Fruit fly (Drosophila melanogaster) Kc167 (cell line): ENCODE data around the gene PGAP1.

Source experiments
- Myc ChIP-seq: fragments of >200 bp; optimal IDR thresholded peaks from 2 replicates; lab custom pipeline; 2017; ENCODE audit warnings: missing external identifiers
- Sin3A ChIP-seq: fragments of >200 bp; optimal IDR thresholded peaks from 2 replicates; lab custom pipeline; 2018; ENCODE audit warnings: missing external identifiers
- h ChIP-seq: fragments of >200 bp; optimal IDR thresholded peaks from 3 replicates; lab custom pipeline; 2018; ENCODE audit warnings: missing external identifiers
- insv ChIP-seq: fragments of >200 bp; optimal IDR thresholded peaks from 3 replicates; lab custom pipeline; 2018; ENCODE audit warnings: missing external identifiers
- psq ChIP-seq: fragments of >200 bp; optimal IDR thresholded peaks from 2 replicates; lab custom pipeline; 2017; ENCODE audit warnings: missing external identifiers
- ttk ChIP-seq: sonication (Bioruptor generic); optimal IDR thresholded peaks from 2 replicates; lab custom pipeline; 2017; ENCODE audit warnings: missing external identifiers

The PGAP1 gene

dm6 chrX:5662761-5663160 lies 26.5 kb downstream of the PGAP1 start, which contains the start of gene OtopLc:
Gene OtopLc (minus strand): TSS chrX:5662861.
- TF ChIP-seq insv, result no peak
- TF ChIP-seq psq (lab: Kevin White, UChicago), result no peak
- no peak for TF ChIP-seq Sin3A (lab: Kevin White, UChicago)
- no peak for TF ChIP-seq ttk (lab: Kevin White, UChicago)
- TF ChIP-seq Myc, result no peak
- no peak for TF ChIP-seq h (lab: Kevin White, UChicago)

- TF ChIP-seq h (lab: Kevin White, UChicago), result no peak
- no peak for TF ChIP-seq psq (lab: Kevin White, UChicago)
- TF ChIP-seq Sin3A (lab: Kevin White, UChicago), result no peak
- TF ChIP-seq ttk (lab: Kevin White, UChicago), result no peak
- no peak for TF ChIP-seq insv
- TF ChIP-seq Myc, result no peak
Observed at dm6 chrX:5661971-5662370, 27.3 kb downstream of the PGAP1 start.

dm6 chrX:5649998-5650397 lies 39.3 kb downstream of the PGAP1 start:
- no peak for TF ChIP-seq Myc
- TF ChIP-seq insv, result no peak
- no peak for TF ChIP-seq h (lab: Kevin White, UChicago)
- TF ChIP-seq ttk (lab: Kevin White, UChicago), result no peak
- TF ChIP-seq Sin3A (lab: Kevin White, UChicago), result no peak
- no peak for TF ChIP-seq psq (lab: Kevin White, UChicago)

DNA sequence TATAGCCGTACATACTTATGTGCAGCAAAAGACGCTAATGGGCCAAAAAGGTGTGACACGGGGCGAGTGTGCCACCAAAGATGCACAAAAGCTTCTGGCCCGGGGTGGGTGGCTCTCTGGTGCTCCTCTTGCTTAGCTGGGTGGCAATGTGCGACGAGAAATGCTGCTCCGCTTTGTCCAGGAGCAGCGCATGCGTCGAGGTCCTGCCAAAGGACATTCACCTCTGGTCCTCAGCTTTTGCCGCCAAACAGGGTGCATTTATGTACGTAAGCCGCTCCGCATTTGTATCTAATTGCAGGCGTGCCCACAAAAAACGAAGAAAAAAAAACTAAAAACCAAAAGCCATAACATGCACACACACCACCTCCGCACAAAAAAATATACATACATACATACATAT lies 39.9 kb downstream of the PGAP1 start:
- TF ChIP-seq Myc (no peak), Sin3A (lab: Kevin White, UChicago) (no peak), insv (no peak), h (lab: Kevin White, UChicago) (no peak), ttk (lab: Kevin White, UChicago) (no peak), psq (lab: Kevin White, UChicago) (no peak)

DNA sequence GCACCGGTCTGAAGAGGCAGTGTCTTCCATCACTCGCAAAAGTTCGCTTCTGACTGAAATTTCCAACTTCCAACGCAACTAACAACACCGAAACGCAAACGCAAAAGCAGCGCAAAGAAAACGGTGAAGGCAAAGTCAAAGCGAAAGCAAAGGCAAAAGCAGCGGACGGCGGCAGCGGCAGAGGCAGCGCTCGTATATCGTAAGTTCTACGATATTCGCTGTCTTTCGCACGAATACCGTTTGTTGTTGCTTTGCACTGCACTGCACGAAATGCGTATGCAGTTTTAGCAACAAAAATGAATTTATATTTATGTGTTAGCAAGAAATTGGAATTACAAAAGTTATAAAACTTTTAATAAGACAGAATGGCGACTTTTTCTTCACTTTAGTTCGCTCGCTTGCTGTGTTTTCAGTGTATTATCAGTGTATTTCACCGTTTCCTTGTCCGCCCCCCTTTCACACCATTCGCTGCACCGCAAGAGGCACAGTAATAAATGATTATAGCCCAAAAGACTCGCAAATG lies 40.8 kb downstream of the PGAP1 start, which contains the start of gene OtopLa:
Gene OtopLa, minus strand, starts transcription at position 51 of the 523 bp plus-strand sequence.
- no peak for TF ChIP-seq h (lab: Kevin White, UChicago)
- no peak for TF ChIP-seq Sin3A (lab: Kevin White, UChicago)
- TF ChIP-seq ttk (lab: Kevin White, UChicago), result no peak
- TF ChIP-seq psq (lab: Kevin White, UChicago), result no peak
- TF ChIP-seq Myc, result no peak
- TF ChIP-seq insv, result no peak

- TF ChIP-seq Sin3A (lab: Kevin White, UChicago) (no peak), Myc (no peak), h (lab: Kevin White, UChicago) (no peak), psq (lab: Kevin White, UChicago) (no peak), insv (no peak), ttk (lab: Kevin White, UChicago) (no peak)
Observed at dm6 chrX:5646228-5646627, 43.0 kb downstream of the PGAP1 start.

- TF ChIP-seq insv, result no peak
- TF ChIP-seq h (lab: Kevin White, UChicago), result no peak
- TF ChIP-seq ttk (lab: Kevin White, UChicago), result no peak
- no peak for TF ChIP-seq psq (lab: Kevin White, UChicago)
Observed at dm6 chrX:5639083-5639482, 50.2 kb downstream of the PGAP1 start.

DNA sequence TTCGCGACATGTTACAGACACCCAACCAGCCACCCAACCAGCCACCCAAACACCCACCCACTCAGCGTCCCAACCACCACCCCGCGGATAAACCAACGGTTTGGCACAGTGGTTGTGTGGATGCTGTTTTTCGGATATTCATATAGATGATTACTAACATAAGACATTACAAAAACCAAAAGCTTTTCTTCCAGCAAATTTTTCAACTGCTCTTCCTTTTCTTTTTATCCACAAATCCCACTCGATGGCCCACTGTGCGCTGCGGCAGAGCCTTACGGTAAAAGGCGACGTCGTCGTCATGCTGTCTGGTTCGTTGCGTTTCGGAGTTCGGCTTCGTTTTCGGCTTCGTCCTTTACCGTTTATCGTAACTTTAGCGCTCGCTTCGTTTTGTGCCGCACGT lies 50.7 kb downstream of the PGAP1 start:
- no peak for TF ChIP-seq ttk (lab: Kevin White, UChicago)
- TF ChIP-seq Myc, result no peak
- TF ChIP-seq h (lab: Kevin White, UChicago), result no peak
- TF ChIP-seq Sin3A (lab: Kevin White, UChicago), result no peak

dm6 chrX:5637543-5637942 lies 51.7 kb downstream of the PGAP1 start:
- TF ChIP-seq Myc, result no peak
- TF ChIP-seq h (lab: Kevin White, UChicago), result no peak
- no peak for TF ChIP-seq Sin3A (lab: Kevin White, UChicago)
- TF ChIP-seq insv, result no peak
- TF ChIP-seq psq (lab: Kevin White, UChicago), result no peak
- no peak for TF ChIP-seq ttk (lab: Kevin White, UChicago)

DNA sequence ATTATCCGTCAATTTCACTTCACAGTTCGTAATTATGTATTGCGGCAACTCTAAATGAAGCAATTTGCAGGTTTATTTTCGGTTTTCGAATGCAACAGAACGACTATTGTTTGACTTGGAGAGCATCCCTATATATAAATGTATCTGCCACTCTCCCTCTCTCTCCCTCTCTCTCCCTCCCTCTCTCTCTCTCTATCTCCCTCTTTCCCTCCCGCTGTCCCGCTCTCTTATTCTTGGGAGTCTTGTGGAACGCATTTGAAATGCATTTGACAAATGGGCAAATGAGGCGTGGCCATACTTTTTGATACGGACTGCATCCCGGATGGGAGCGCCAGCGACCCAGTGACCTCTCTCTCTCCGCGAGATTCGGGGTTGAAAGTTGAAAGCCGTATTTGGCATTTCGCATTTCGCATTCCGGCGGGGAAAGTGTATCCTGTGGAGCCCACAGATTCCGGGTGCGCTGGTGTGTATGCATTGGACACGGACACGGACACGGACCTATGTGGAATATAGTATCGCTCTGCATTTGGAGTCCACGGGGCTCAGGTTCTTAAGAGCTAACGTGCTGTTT lies 52.7 kb downstream of the PGAP1 start:
- TF ChIP-seq psq (lab: Kevin White, UChicago) (no peak), Sin3A (lab: Kevin White, UChicago) (no peak), ttk (lab: Kevin White, UChicago) (no peak), h (lab: Kevin White, UChicago) (no peak), insv (no peak), Myc (no peak)
